Worm (Caenorhabditis elegans) whole organism, L1 larva: ENCODE data around the gene hlh-11.
A peak's percentile ranks its signal among the peaks of the same experiment; 100 is the strongest.

ENCODE experiments used
- blmp-1 ChIP-seq: fragments of 150-350 bp; optimal IDR thresholded peaks from 2 replicates; lab custom pipeline; 2014; ENCODE audit warnings: missing biosample characterization, missing genetic modification characterization
- ceh-8 ChIP-seq: fragments of 200-800 bp; sonication (Bioruptor generic); optimal IDR thresholded peaks from 2 replicates; lab custom pipeline; 2018; ENCODE audit warnings: mild to moderate bottlenecking, missing genetic modification characterization, moderate library complexity, missing compliant biosample characterization
- efl-1 ChIP-seq, 4 experiments: fragments of 150-350 bp; optimal IDR thresholded peaks in 3 of 4; peaks in 1 of 4; 1 replicate in 1 of 4; 2 replicates in 3 of 4; lab custom pipeline; 2014; ENCODE audit warnings: missing biosample characterization in 2 of 4, missing genetic modification characterization in 2 of 4, missing genetic modification reagents in 2 of 4
- efl-3 ChIP-seq: fragments of 200-800 bp; sonication (Bioruptor generic); optimal IDR thresholded peaks from 2 replicates; lab custom pipeline; 2018; ENCODE audit warnings: mild to moderate bottlenecking, missing genetic modification characterization, missing compliant biosample characterization
- elt-2 ChIP-seq: sonication (generic microtip); optimal IDR thresholded peaks from 2 replicates; lab custom pipeline; 2016; ENCODE audit warnings: missing genetic modification characterization, mild to moderate bottlenecking, inconsistent platforms, missing compliant biosample characterization, missing genetic modification reagents
- elt-3 ChIP-seq, 6 experiments: fragments of 150-350 bp in 1 of 6; sonication (generic microtip); optimal IDR thresholded peaks; 2 replicates each; lab custom pipeline; 2017 to 2018; ENCODE audit warnings: missing biosample characterization in 6 of 6, missing genetic modification characterization in 6 of 6, inconsistent platforms in 1 of 6
- fkh-10 ChIP-seq: sonication (generic microtip); optimal IDR thresholded peaks from 2 replicates; lab custom pipeline; 2017; ENCODE audit warnings: missing biosample characterization, missing genetic modification reagents, missing genetic modification characterization
- grh-1 ChIP-seq: fragments of 200-800 bp; sonication (Bioruptor generic); IDR thresholded peaks from 2 replicates; pipeline ENCODE4 v1.3.6; 2022; ENCODE audit warnings: missing genetic modification reagents, missing genetic modification characterization, missing compliant biosample characterization
- isw-1 ChIP-seq: fragments of 200-800 bp; sonication (Bioruptor generic); IDR thresholded peaks from 2 replicates; pipeline ENCODE4 v1.3.6; 2022; ENCODE audit warnings: missing genetic modification characterization, missing compliant biosample characterization
- jun-1 ChIP-seq: fragments of 150-350 bp; optimal IDR thresholded peaks from 2 replicates; lab custom pipeline; 2014; ENCODE audit warnings: missing biosample characterization, missing genetic modification reagents, missing genetic modification characterization
- lin-14 ChIP-seq: fragments of 200-800 bp; sonication (Bioruptor generic); optimal IDR thresholded peaks from 2 replicates; lab custom pipeline; 2018; ENCODE audit warnings: mild to moderate bottlenecking, missing genetic modification characterization, moderate library complexity, missing compliant biosample characterization
- lin-35 ChIP-seq, 2 experiments: fragments of 150-350 bp; optimal IDR thresholded peaks; 2 replicates each; lab custom pipeline; 2014; ENCODE audit warnings: missing biosample characterization in 2 of 2, missing genetic modification characterization in 2 of 2, missing genetic modification reagents in 2 of 2
- lir-3 ChIP-seq: sonication (generic microtip); optimal IDR thresholded peaks from 2 replicates; lab custom pipeline; 2016; ENCODE audit warnings: mild to moderate bottlenecking, missing genetic modification characterization, moderate library complexity, missing compliant biosample characterization; ENCODE audit not compliant: poor library complexity
- mab-9 ChIP-seq: fragments of 200-800 bp; sonication (Bioruptor generic); IDR thresholded peaks from 2 replicates; pipeline ENCODE4 v1.3.6; 2022; ENCODE audit warnings: missing genetic modification reagents, missing genetic modification characterization, missing compliant biosample characterization
- mdl-1 ChIP-seq, 2 experiments: fragments of 150-350 bp; optimal IDR thresholded peaks; 2 replicates each; lab custom pipeline; 2014 to 2017; ENCODE audit warnings: missing biosample characterization in 2 of 2, missing genetic modification characterization in 2 of 2, inconsistent platforms in 1 of 2
- mef-2 ChIP-seq: fragments of 150-350 bp; optimal IDR thresholded peaks from 2 replicates; lab custom pipeline; 2014; ENCODE audit warnings: missing biosample characterization, missing genetic modification characterization
- mep-1 ChIP-seq: fragments of 150-350 bp; optimal IDR thresholded peaks from 2 replicates; lab custom pipeline; 2014; ENCODE audit warnings: missing biosample characterization, missing genetic modification characterization
- nhr-20 ChIP-seq: sonication (generic microtip); optimal IDR thresholded peaks from 2 replicates; lab custom pipeline; 2016; ENCODE audit warnings: mild to moderate bottlenecking, missing genetic modification characterization, missing compliant biosample characterization
- nhr-47 ChIP-seq: sonication (generic microtip); optimal IDR thresholded peaks from 2 replicates; lab custom pipeline; 2016; ENCODE audit warnings: mild to moderate bottlenecking, missing genetic modification characterization, moderate library complexity, missing compliant biosample characterization
- nhr-84 ChIP-seq: sonication (generic microtip); optimal IDR thresholded peaks from 2 replicates; lab custom pipeline; 2017; ENCODE audit warnings: missing biosample characterization, missing genetic modification characterization
- nhr-85 ChIP-seq: sonication (generic microtip); peaks from one replicate; lab custom pipeline; 2016; ENCODE audit warnings: missing genetic modification characterization, inconsistent platforms, missing compliant biosample characterization
- pqm-1 ChIP-seq: sonication (generic microtip); optimal IDR thresholded peaks from 3 replicates; lab custom pipeline; 2017; ENCODE audit warnings: missing biosample characterization, missing genetic modification characterization
- unc-86 ChIP-seq: sonication (generic microtip); optimal IDR thresholded peaks from 2 replicates; lab custom pipeline; 2016; ENCODE audit warnings: missing genetic modification characterization, missing compliant biosample characterization
- zip-4 ChIP-seq: fragments of 200-800 bp; sonication (Bioruptor generic); optimal IDR thresholded peaks from 2 replicates; lab custom pipeline; 2018; ENCODE audit warnings: mild to moderate bottlenecking, missing genetic modification characterization, moderate library complexity, missing compliant biosample characterization
- ztf-11 ChIP-seq, 2 experiments: sonication (generic microtip); optimal IDR thresholded peaks; 2 replicates each; lab custom pipeline; 2016 to 2017; ENCODE audit warnings: missing genetic modification characterization in 2 of 2, missing biosample characterization in 1 of 2, missing compliant biosample characterization in 1 of 2
- ztf-4 ChIP-seq: fragments of 150-350 bp; optimal IDR thresholded peaks from 2 replicates; lab custom pipeline; 2014; ENCODE audit warnings: missing biosample characterization, missing genetic modification characterization

The hlh-11 gene

DNA sequence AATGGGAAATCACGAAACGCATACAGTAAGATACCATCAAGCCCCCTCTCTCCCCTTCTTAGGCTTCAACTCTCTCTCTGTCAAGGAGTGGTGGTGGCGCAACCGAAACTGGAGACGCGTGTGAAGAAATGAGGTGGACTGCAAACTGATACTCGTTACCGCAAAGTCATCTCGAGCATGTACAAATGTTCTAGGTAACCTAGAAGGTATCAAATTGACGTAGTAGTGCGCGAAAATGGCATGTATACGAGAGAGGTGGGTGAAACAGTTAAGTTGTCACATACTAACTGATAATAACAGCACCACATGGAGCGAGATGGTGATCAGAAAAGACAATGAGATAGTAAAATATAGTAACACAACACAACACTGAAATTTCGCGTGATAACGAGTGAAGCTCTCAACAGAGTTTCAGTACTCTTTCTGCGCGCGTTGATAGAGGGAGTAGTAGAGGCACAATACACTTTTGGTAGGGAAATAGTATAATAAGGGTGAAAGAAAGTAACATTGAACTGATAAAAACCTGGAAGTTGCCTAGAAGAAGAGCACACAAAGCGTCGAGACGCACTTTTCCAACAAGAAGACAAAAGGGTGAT lies 18.7 kb downstream of the hlh-11 start:
- no peak for TF ChIP-seq mdl-1 (tag; optimal IDR thresholded peaks at IDR 0.05; lab: Kevin White, UChicago)
- no peak for TF ChIP-seq ceh-8 (GFP tag; lab: Kevin White, UChicago)
- no peak for TF ChIP-seq isw-1 (GFP tag; lab: Robert Waterston, UW)
- peak; percentile 20 for TF ChIP-seq lin-14
- TF ChIP-seq efl-1 (optimal IDR thresholded peaks at IDR 0.05; lab: Kevin White, UChicago) = no peak
- peak in 1 of 2 experiments; percentile 80 for TF ChIP-seq efl-1 (GFP tag; optimal IDR thresholded peaks at IDR 0.05 in 1 of 2; lab: Kevin White, UChicago)
- TF ChIP-seq elt-2 (tag; lab: Kevin White, UChicago) = peak; percentile 82
- TF ChIP-seq nhr-20 (tag; lab: Kevin White, UChicago) = peak; percentile 10
- TF ChIP-seq unc-86 = no peak
- TF ChIP-seq blmp-1 (tag; lab: Kevin White, UChicago) = peak; percentile 2
- TF ChIP-seq mab-9 (GFP tag; lab: Robert Waterston, UW) = no peak
- peak in 1 of 2 experiments; percentile 43 for TF ChIP-seq lin-35 (GFP tag; optimal IDR thresholded peaks at IDR 0.05; lab: Kevin White, UChicago)

DNA sequence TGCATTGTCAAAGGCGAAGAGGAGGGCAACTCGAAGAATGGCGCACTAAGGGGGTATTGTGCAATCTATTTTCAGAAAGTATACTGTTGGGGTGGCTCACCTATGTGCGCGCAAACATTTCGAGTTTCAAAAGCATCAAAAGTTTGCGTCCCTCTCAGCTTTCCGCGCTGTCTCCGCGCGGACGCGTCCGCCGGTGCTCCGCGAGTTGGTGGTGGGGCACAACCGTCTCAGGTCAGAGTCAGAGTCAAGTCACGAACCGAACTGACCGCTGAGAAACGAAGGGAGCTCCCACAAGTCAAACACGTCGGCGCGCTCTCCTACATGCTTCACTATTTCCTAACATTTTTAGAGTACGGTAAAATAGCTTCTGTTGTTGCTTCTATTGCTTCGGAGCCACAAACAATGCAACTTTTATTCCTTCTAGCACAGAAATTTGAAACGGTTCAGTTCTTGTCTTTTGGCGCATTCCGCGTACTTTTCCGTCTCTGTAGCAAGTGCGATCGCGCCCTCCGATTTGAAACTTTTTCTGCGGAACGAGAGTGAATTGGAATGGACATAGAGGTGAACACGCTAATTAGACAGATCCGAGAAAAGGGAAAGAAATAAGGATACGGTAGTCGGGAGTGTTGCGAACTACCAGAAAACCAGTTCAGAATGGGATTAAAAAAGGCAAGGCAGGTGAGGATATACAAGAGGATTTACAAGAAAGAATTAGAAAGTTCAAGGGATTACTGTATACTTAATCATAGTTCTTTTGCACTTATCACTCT lies 20.0 kb downstream of the hlh-11 start:
- TF ChIP-seq ztf-4 (tag; lab: Kevin White, UChicago) = no peak
- no peak for TF ChIP-seq nhr-47 (tag; lab: Kevin White, UChicago)
- peak; percentile 96 for TF ChIP-seq blmp-1 (tag; lab: Kevin White, UChicago)
- no peak for TF ChIP-seq efl-1 (optimal IDR thresholded peaks at IDR 0.05; lab: Kevin White, UChicago)
- peak in 1 of 2 experiments; percentile 51 for TF ChIP-seq efl-1 (GFP tag; optimal IDR thresholded peaks at IDR 0.05 in 1 of 2; lab: Kevin White, UChicago)
- no peak for TF ChIP-seq grh-1 (GFP tag; lab: Robert Waterston, UW)
- no peak for TF ChIP-seq fkh-10 (GFP tag; lab: Kevin White, UChicago)

DNA sequence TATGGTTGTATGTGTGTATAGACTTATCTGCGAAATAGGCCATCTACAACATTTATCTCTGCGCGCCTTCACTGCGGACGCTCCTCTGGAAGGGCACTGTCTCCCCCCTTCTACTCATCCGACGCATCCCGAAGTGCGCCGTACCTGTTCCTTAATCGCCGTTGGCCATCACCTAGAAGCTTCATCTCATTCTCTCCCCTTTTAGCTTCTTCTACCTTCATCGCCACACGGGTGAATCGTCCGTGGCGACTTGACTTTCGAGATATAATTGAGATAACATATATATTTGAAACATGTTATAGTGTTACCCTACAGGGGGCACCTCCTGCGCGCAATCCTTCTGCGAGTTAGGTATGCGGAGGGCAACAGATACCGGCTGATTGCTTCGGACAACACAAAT lies 22.6 kb downstream of the hlh-11 start:
- TF ChIP-seq nhr-85 (tag; lab: Kevin White, UChicago) = peak; percentile 12
- TF ChIP-seq ztf-11 (tag; optimal IDR thresholded peaks at IDR 0.05; lab: Kevin White, UChicago) = no peak

DNA sequence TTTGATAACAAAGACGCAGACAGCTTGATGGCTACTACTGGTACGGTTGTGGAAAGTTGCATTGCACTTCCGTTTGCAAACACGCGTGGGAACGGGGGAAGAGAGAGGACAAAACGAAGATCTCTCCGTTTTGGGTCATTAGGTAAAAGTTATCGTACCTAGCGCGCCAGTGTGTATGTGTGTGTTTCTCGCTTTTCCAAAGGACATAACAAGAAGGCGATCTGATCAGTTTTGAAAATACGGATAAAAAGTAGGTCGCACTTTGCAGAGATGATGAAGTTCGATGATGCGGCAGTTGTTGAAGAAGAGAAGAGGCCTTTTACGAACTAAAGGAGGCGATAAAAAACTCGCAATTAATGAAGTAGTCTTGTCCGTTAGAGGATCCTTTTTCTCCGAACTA lies 25.6 kb downstream of the hlh-11 start:
- TF ChIP-seq blmp-1 (tag; lab: Kevin White, UChicago) (peak; percentile 93), zip-4 (GFP tag; lab: Kevin White, UChicago) (no peak), elt-3 (tag; optimal IDR thresholded peaks at IDR 0.05; lab: Kevin White, UChicago) (peak in 1 of 6 experiments; percentile 38), pqm-1 (tag; lab: Kevin White, UChicago) (no peak)

DNA sequence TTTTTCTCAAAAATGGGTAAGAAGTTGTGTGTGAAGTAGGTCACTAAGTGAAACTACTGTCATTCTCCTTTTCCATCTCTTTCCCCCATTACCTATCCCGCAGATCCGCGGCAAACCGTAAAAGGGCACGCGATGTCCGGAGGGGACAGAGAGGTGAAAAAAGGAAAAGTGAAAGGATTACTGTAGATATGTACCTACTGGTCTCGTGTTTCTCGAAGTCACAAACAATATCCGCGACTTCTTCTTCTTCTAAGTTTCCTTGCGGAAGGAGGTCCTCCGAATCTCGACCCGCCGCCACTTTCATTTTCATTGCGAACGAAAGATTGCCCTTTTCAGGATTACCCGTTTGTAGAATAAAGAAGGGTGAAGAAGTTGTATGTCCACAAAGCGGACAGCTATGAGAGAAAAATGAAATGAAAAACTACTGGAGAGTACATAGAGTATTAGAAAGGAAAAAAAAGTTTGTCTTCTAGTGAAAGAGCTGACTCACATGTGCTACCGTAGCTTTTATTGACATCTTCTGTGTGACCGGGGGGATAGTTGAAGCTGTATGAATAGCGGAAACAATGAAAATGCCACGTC lies 27.0 kb downstream of the hlh-11 start:
- peak; percentile 100 for TF ChIP-seq blmp-1 (tag; lab: Kevin White, UChicago)
- no peak for TF ChIP-seq lin-14
- TF ChIP-seq elt-3 (tag; optimal IDR thresholded peaks at IDR 0.05; lab: Kevin White, UChicago) = peak in 1 of 6 experiments; percentile 7

DNA sequence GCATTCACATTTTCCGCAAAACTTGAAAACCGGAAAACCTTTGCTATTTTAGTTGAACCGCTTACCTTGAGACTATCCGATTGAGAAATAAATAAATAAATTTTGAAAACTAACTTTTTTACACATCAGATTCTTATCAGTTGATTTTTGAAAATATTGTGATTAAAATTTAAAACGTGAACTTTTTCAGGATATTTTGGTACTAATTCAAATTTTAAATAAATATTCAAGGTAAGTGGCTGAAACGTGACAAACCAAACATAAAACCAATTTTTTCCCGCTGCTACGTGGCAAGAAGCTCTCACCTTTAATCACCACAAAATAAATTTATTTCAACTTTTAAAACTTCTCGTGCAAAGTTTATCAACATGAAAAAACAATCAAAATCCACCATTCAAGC lies 32.4 kb downstream of the hlh-11 start, which contains the start of gene C15H7.3:
Gene C15H7.3, minus strand, starts transcription at position 101 of the 400 bp plus-strand sequence.
- TF ChIP-seq jun-1 = no peak
- no peak for TF ChIP-seq efl-3 (GFP tag; lab: Kevin White, UChicago)
- no peak for TF ChIP-seq mef-2 (tag; lab: Kevin White, UChicago)
- no peak for TF ChIP-seq mep-1
- TF ChIP-seq ztf-11 (tag; optimal IDR thresholded peaks at IDR 0.05; lab: Kevin White, UChicago) = no peak
- TF ChIP-seq nhr-84 (tag; lab: Kevin White, UChicago) = no peak
- no peak for TF ChIP-seq lir-3 (tag; lab: Kevin White, UChicago)
